Fruit fly (Drosophila melanogaster) whole organism, pupa: Measurements from ENCODE around the gene CG13458.
A peak's percentile ranks its signal among the peaks of the same experiment; 100 is the strongest.

ENCODE experiments used
- CG10348 ChIP-seq: fragments of 200-800 bp; sonication (Bioruptor generic); IDR thresholded peaks from 2 replicates; pipeline ENCODE4 v1.3.6; 2022; ENCODE audit warnings: missing biosample characterization, missing genetic modification characterization
- CG12605 ChIP-seq: fragments of 200-800 bp; sonication (Bioruptor generic); IDR thresholded peaks from 2 replicates; pipeline ENCODE4 v1.3.6; 2022; ENCODE audit warnings: missing biosample characterization, missing genetic modification characterization
- CG13204 ChIP-seq: fragments of 200-800 bp; sonication (Bioruptor generic); optimal IDR thresholded peaks from 2 replicates; lab custom pipeline; 2018; ENCODE audit warnings: missing biosample characterization, mild to moderate bottlenecking, missing genetic modification characterization, moderate library complexity
- CG14655 ChIP-seq: fragments of 200-800 bp; sonication (Bioruptor generic); optimal IDR thresholded peaks from 3 replicates; lab custom pipeline; 2017; ENCODE audit warnings: mild to moderate bottlenecking, missing biosample characterization, missing genetic modification reagents, missing genetic modification characterization
- CG15710 ChIP-seq: fragments of 200-800 bp; sonication (Bioruptor generic); optimal IDR thresholded peaks from 2 replicates; lab custom pipeline; 2018; ENCODE audit warnings: missing biosample characterization, mild to moderate bottlenecking, missing genetic modification characterization, moderate library complexity
- CG17806 ChIP-seq: fragments of 200-800 bp; sonication (Bioruptor generic); optimal IDR thresholded peaks from 2 replicates; lab custom pipeline; 2018; ENCODE audit warnings: missing biosample characterization, mild to moderate bottlenecking, missing genetic modification characterization, moderate library complexity
- CG32121 ChIP-seq: fragments of 200-800 bp; sonication (Bioruptor generic); IDR thresholded peaks from 2 replicates; pipeline ENCODE4 v1.3.6; 2022; ENCODE audit warnings: missing biosample characterization, missing genetic modification characterization
- CG34367 ChIP-seq: fragments of 200-800 bp; sonication (Bioruptor generic); optimal IDR thresholded peaks from 2 replicates; lab custom pipeline; 2018; ENCODE audit warnings: missing biosample characterization, mild to moderate bottlenecking, missing genetic modification characterization
- CG4496 ChIP-seq: fragments of 200-800 bp; sonication (Bioruptor generic); IDR thresholded peaks from 3 replicates; pipeline ENCODE4 v1.3.6; 2022; ENCODE audit warnings: missing biosample characterization, missing genetic modification characterization
- CG8159 ChIP-seq: fragments of 200-800 bp; sonication (Bioruptor generic); optimal IDR thresholded peaks from 3 replicates; lab custom pipeline; 2018; ENCODE audit warnings: missing biosample characterization, mild to moderate bottlenecking, missing genetic modification characterization, moderate library complexity
- CG8301 ChIP-seq: fragments of 200-800 bp; sonication (Bioruptor generic); optimal IDR thresholded peaks from 2 replicates; lab custom pipeline; 2018; ENCODE audit warnings: missing biosample characterization, mild to moderate bottlenecking, missing genetic modification characterization
- CG9948 ChIP-seq: fragments of 200-800 bp; sonication (Bioruptor generic); optimal IDR thresholded peaks from 2 replicates; lab custom pipeline; 2018; ENCODE audit warnings: missing biosample characterization, mild to moderate bottlenecking, missing genetic modification characterization, moderate library complexity
- D1 ChIP-seq: fragments of 200-800 bp; sonication (Bioruptor generic); optimal IDR thresholded peaks from 2 replicates; lab custom pipeline; 2018; ENCODE audit warnings: missing biosample characterization, mild to moderate bottlenecking, missing genetic modification characterization, moderate library complexity
- EcR ChIP-seq: fragments of 200-800 bp; sonication (Bioruptor generic); optimal IDR thresholded peaks from 3 replicates; lab custom pipeline; 2019; ENCODE audit warnings: missing biosample characterization, missing genetic modification characterization, mild to moderate bottlenecking, moderate library complexity, missing genetic modification reagents
- Ets98B ChIP-seq: fragments of 200-800 bp; sonication (Bioruptor generic); IDR thresholded peaks from 2 replicates; pipeline ENCODE4 v1.3.6; 2022; ENCODE audit warnings: missing biosample characterization, missing genetic modification characterization
- Pif1A ChIP-seq: fragments of 200-800 bp; sonication (Bioruptor generic); optimal IDR thresholded peaks from 3 replicates; lab custom pipeline; 2016; ENCODE audit warnings: missing biosample characterization, missing genetic modification characterization
- Pif1B ChIP-seq: fragments of 200-800 bp; sonication (Bioruptor generic); optimal IDR thresholded peaks from 3 replicates; lab custom pipeline; 2016; ENCODE audit warnings: missing biosample characterization, missing genetic modification characterization
- Snoo ChIP-seq: fragments of 200-800 bp; sonication (Bioruptor generic); optimal IDR thresholded peaks from 3 replicates; lab custom pipeline; 2017; ENCODE audit warnings: missing biosample characterization, mild to moderate bottlenecking, missing genetic modification characterization, inconsistent platforms
- fd96Ca ChIP-seq: fragments of 200-800 bp; sonication (Bioruptor generic); IDR thresholded peaks from 3 replicates; pipeline ENCODE4 v1.3.6; 2022; ENCODE audit warnings: missing biosample characterization, missing genetic modification characterization
- gl ChIP-seq: fragments of 200-800 bp; sonication (Bioruptor generic); optimal IDR thresholded peaks from 2 replicates; lab custom pipeline; 2018; ENCODE audit warnings: missing biosample characterization, mild to moderate bottlenecking, missing genetic modification characterization
- rn ChIP-seq: fragments of 200-800 bp; sonication (Bioruptor generic); IDR thresholded peaks from 2 replicates; pipeline ENCODE4 v1.3.6; 2022; ENCODE audit warnings: missing biosample characterization, missing genetic modification characterization

Gene CG13458

DNA sequence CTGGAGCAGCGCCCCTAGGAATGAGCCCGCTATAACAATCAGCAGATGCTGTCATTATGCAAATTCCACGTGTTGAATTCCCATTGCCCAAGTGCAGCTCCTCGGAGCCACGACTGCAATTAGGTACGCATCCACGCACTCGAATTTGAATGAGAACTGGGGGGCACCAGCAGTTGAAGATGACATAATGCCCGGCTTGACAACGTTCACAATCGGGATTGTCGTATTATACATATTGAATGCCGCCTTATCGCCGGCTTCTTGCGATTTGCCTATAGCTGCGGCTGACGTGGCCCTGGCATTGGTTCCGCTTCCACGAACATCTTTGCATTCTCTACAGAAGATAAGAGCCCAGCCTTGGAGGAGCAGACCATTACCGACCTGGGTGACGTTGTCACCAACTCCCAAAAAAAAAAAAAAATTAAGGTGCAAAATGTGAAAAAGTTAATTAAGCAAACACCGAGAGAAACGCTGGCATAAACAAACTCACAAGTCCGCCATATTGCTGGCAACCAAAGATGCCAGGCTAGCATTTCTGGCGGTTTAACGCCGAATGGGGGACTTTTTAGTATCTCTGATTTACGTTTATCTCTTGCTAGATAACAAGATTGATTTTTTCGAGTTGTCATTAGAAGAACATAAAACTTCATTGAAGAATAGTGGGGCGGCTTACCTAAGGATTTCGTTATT, 27.1 kb downstream of the CG13458 start:
- TF ChIP-seq CG32121 (GFP tag; lab: Robert Waterston, UW) (no peak), CG9948 (tag; lab: Kevin White, UChicago) (no peak), CG12605 (GFP tag; lab: Robert Waterston, UW) (no peak), CG17806 (no peak), CG13204 (no peak), Ets98B (GFP tag; lab: Robert Waterston, UW) (no peak), CG10348 (GFP tag; lab: Robert Waterston, UW) (no peak), Pif1B (GFP tag; lab: Kevin White, UChicago) (no peak), CG8159 (tag; lab: Kevin White, UChicago) (no peak), Pif1A (no peak), rn (GFP tag; lab: Robert Waterston, UW) (no peak), CG4496 (GFP tag; lab: Robert Waterston, UW) (no peak)

DNA sequence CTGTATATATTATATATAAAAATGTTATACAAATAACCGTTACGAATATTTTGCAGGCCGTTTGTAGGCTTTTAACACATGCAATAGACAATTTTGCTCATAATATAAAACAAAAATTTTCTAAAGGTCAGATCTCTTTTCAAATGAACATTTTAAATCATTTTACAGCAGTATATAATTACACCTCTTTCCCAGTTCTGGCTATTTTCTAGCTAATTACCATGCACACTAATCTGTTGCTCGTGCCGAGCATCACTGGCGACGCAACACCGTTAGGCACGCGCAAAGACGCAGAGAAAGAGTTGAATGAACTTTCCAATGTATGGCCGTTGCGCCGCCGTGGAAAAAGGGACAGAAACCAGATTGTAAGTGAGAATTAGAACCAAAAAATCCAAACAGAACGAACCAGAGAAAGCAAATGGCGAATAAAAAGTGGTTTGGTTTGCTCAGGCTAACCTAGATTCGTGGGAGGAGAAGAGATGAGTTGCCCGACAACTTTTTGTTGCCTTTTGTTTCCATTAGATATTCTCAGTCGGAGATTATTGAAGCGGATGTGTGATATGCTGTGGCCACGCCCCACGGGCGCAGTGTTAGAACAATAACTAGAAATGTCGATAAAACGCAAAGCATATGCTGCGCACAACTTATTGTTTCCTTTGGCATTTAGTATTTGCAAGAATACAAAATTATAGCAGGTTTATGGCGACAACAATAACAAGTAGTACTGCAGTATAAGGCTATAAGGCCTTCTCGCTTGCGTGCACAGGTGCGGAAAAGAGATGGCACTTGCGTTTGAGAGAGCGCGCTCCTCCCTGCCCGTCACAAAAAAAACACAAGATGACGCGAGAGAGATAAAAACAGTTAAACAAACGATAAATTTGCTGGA, 28.0 kb downstream of the CG13458 start:
- TF ChIP-seq CG17806: no peak
- no peak for TF ChIP-seq CG10348 (GFP tag; lab: Robert Waterston, UW)
- no peak for TF ChIP-seq Snoo (tag; lab: Kevin White, UChicago)
- TF ChIP-seq Pif1B (GFP tag; lab: Kevin White, UChicago): peak; percentile 2
- peak; percentile 23 for TF ChIP-seq CG15710 (tag; lab: Kevin White, UChicago)
- peak; percentile 90 for TF ChIP-seq EcR (GFP tag; lab: Kevin White, UChicago)
- no peak for TF ChIP-seq D1 (tag; lab: Kevin White, UChicago)
- TF ChIP-seq CG32121 (GFP tag; lab: Robert Waterston, UW): peak; percentile 24; the same call in 1 of the 2 replicates
- no peak for TF ChIP-seq rn (GFP tag; lab: Robert Waterston, UW)
- TF ChIP-seq CG8301: peak; percentile 24
- TF ChIP-seq CG12605 (GFP tag; lab: Robert Waterston, UW): no peak
- peak; percentile 40 for TF ChIP-seq gl
- peak; percentile 51 for TF ChIP-seq CG13204
- TF ChIP-seq CG14655 (GFP tag; lab: Kevin White, UChicago): peak; percentile 46
- TF ChIP-seq Pif1A: no peak
- no peak; the same call in 2 of the 3 replicates for TF ChIP-seq fd96Ca (GFP tag; lab: Robert Waterston, UW)
- peak; percentile 74 for TF ChIP-seq CG4496 (GFP tag; lab: Robert Waterston, UW)
- TF ChIP-seq CG8159 (tag; lab: Kevin White, UChicago): peak; percentile 3
- peak; percentile 59 for TF ChIP-seq Ets98B (GFP tag; lab: Robert Waterston, UW)
- TF ChIP-seq CG9948 (tag; lab: Kevin White, UChicago): peak; percentile 8
- peak; percentile 18 for TF ChIP-seq CG34367 (tag; lab: Kevin White, UChicago)
- TF ChIP-seq, all 21 proteins: peak for 13

DNA sequence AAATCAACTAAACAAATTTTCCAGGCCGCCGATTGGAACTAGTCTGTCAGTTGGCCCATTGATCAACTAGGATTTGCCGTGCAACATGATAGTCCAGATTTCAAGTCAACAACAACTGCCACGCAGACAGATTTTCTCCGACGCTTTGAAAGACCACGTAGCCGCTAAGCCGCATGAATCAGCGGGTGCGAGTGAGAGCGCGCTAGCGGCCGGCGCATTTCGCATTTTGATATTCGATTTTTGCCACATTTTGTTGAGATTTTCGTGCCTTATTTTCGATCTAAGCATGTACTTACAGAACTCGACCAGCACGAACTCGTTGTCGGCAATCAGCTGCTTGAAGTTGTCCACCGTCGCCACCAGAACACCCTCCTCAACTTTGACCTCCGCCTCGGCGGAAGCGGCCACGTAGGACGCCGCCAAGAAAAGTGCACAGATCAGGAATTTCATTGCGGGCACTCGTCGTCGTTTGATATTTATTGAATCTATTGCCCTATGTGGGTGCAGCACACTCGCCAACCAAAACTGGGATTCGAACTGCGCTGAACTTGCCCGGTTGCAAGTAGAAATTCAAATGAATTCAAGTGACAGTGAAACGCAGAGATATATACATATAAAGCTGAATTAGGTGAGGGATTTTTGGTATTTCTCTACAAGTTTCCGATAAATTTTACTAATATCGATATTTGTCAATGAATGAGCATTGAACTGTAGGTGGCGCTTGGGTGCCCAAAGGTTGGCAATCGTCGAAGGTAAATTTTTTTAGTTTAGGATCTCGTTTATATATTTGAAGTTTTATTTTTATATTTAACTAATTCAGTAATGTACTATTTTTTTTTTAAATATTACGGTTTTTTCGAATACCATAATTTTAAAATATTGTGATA, 28.9 kb downstream of the CG13458 start, which contains the start of gene Pdi:
Gene Pdi, minus strand, starts transcription at position 837 of the 887 bp plus-strand sequence.
- TF ChIP-seq CG8301 (no peak), CG9948 (tag; lab: Kevin White, UChicago) (no peak), gl (no peak), rn (GFP tag; lab: Robert Waterston, UW) (no peak), CG4496 (GFP tag; lab: Robert Waterston, UW) (0 out of 3 replicates have a peak, but pooled peaks have one; percentile 39), D1 (tag; lab: Kevin White, UChicago) (no peak), CG34367 (tag; lab: Kevin White, UChicago) (no peak), CG10348 (GFP tag; lab: Robert Waterston, UW) (no peak), CG32121 (GFP tag; lab: Robert Waterston, UW) (no peak), Snoo (tag; lab: Kevin White, UChicago) (peak; percentile 36), CG14655 (GFP tag; lab: Kevin White, UChicago) (no peak), CG12605 (GFP tag; lab: Robert Waterston, UW) (no peak), CG15710 (tag; lab: Kevin White, UChicago) (no peak), Ets98B (GFP tag; lab: Robert Waterston, UW) (peak; percentile 38; the same call in 1 of the 2 replicates), Pif1B (GFP tag; lab: Kevin White, UChicago) (peak; percentile 33), CG13204 (no peak), CG8159 (tag; lab: Kevin White, UChicago) (no peak), CG17806 (no peak), fd96Ca (GFP tag; lab: Robert Waterston, UW) (no peak)

DNA sequence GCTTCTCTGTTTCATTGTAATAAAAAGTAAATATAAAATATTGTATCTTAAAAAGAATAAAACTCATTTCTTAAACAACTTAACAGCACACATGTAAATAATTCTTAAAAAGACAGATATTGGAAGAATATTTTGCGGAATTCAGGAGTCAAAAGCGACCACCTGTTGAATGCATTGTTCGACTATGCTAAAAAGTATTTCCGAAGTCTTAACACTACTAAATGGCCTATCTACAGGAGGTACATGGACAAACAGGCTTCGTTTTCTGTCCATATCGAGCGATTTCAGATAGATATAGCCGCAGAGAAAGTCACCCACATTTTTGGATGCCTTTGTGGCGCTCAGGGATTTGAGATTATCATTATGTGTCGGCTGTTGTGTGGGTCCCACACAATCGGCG, 29.8 kb downstream of the CG13458 start:
- TF ChIP-seq CG10348 (GFP tag; lab: Robert Waterston, UW) (no peak), Pif1B (GFP tag; lab: Kevin White, UChicago) (no peak), CG8159 (tag; lab: Kevin White, UChicago) (no peak), rn (GFP tag; lab: Robert Waterston, UW) (no peak), CG17806 (no peak), Pif1A (no peak), CG9948 (tag; lab: Kevin White, UChicago) (no peak), fd96Ca (GFP tag; lab: Robert Waterston, UW) (no peak), CG34367 (tag; lab: Kevin White, UChicago) (no peak), D1 (tag; lab: Kevin White, UChicago) (no peak), CG8301 (no peak), CG14655 (GFP tag; lab: Kevin White, UChicago) (no peak), CG4496 (GFP tag; lab: Robert Waterston, UW) (no peak), Snoo (tag; lab: Kevin White, UChicago) (no peak), CG12605 (GFP tag; lab: Robert Waterston, UW) (no peak), gl (no peak), CG13204 (no peak), EcR (GFP tag; lab: Kevin White, UChicago) (no peak)
